Worm (Caenorhabditis elegans) whole organism, young adult: ENCODE measurements around the gene rab-18.

Source experiments
- B0261.1 ChIP-seq: sonication (generic microtip); optimal IDR thresholded peaks from 2 replicates; lab custom pipeline; 2016; ENCODE audit warnings: mild to moderate bottlenecking, missing genetic modification characterization, moderate library complexity, missing compliant biosample characterization
- C17E4.6 ChIP-seq: fragments of 200-800 bp; sonication (Bioruptor generic); IDR thresholded peaks from 2 replicates; pipeline ENCODE4 v1.3.6; 2022; ENCODE audit warnings: missing genetic modification reagents, missing genetic modification characterization, missing compliant biosample characterization
- D2030.7 ChIP-seq: fragments of 200-800 bp; sonication (Bioruptor generic); IDR thresholded peaks from 2 replicates; pipeline ENCODE4 v1.3.6; 2022; ENCODE audit warnings: missing genetic modification reagents, missing genetic modification characterization, missing compliant biosample characterization
- F10E7.11 ChIP-seq: sonication (generic microtip); optimal IDR thresholded peaks from 2 replicates; lab custom pipeline; 2017; ENCODE audit warnings: mild to moderate bottlenecking, missing genetic modification characterization, moderate library complexity, missing compliant biosample characterization
- F33H1.4 ChIP-seq: fragments of 200-800 bp; sonication (Bioruptor generic); IDR thresholded peaks from 2 replicates; pipeline ENCODE4 v1.3.6; 2022; ENCODE audit warnings: missing genetic modification reagents, missing genetic modification characterization, missing compliant biosample characterization
- F37B4.10 ChIP-seq: fragments of 200-800 bp; sonication (Bioruptor generic); IDR thresholded peaks from 2 replicates; pipeline ENCODE4 v1.3.6; 2022; ENCODE audit warnings: missing genetic modification characterization, missing compliant biosample characterization
- F39B2.1 ChIP-seq: fragments of 200-800 bp; sonication (Bioruptor generic); IDR thresholded peaks from 2 replicates; pipeline ENCODE4 v1.3.6; 2022; ENCODE audit warnings: missing genetic modification reagents, missing genetic modification characterization, missing compliant biosample characterization
- F52B5.7 ChIP-seq: sonication (generic microtip); optimal IDR thresholded peaks from 2 replicates; lab custom pipeline; 2016; ENCODE audit warnings: mild to moderate bottlenecking, missing genetic modification characterization, missing compliant biosample characterization
- F55B11.4 ChIP-seq: sonication (generic microtip); optimal IDR thresholded peaks from 2 replicates; lab custom pipeline; 2016; ENCODE audit warnings: missing compliant biosample characterization, missing genetic modification characterization, borderline replicate concordance; ENCODE audit not compliant: insufficient read depth
- K11D2.4 ChIP-seq: fragments of 200-800 bp; sonication (Bioruptor generic); IDR thresholded peaks from 2 replicates; pipeline ENCODE4 v1.3.6; 2022; ENCODE audit warnings: missing genetic modification reagents, missing genetic modification characterization, missing compliant biosample characterization
- T07F8.4 ChIP-seq: sonication (generic microtip); optimal IDR thresholded peaks from 2 replicates; lab custom pipeline; 2016; ENCODE audit warnings: mild to moderate bottlenecking, missing genetic modification characterization, moderate library complexity, missing compliant biosample characterization
- T26A5.8 ChIP-seq: sonication (generic microtip); optimal IDR thresholded peaks from 2 replicates; lab custom pipeline; 2016; ENCODE audit warnings: missing genetic modification characterization, missing compliant biosample characterization
- Y79H2A.3 ChIP-seq: fragments of 200-800 bp; sonication (Bioruptor generic); conservative IDR thresholded peaks from 2 replicates; pipeline ENCODE4 v1.3.6; 2022; ENCODE audit warnings: missing genetic modification reagents, missing genetic modification characterization, missing compliant biosample characterization
- Y95B8A.8 ChIP-seq: fragments of 200-800 bp; sonication (Bioruptor generic); IDR thresholded peaks from 2 replicates; pipeline ENCODE4 v1.3.6; 2022; ENCODE audit warnings: missing genetic modification reagents, missing genetic modification characterization, missing compliant biosample characterization
- akir-1 ChIP-seq: fragments of 200-800 bp; sonication (Bioruptor generic); optimal IDR thresholded peaks from 2 replicates; lab custom pipeline; 2018; ENCODE audit warnings: mild to moderate bottlenecking, missing genetic modification characterization, moderate library complexity, missing compliant biosample characterization
- aptf-3 ChIP-seq: fragments of 200-800 bp; sonication (Bioruptor generic); IDR thresholded peaks from 2 replicates; pipeline ENCODE4 v1.3.6; 2022; ENCODE audit warnings: missing genetic modification characterization, missing compliant biosample characterization
- atf-7 ChIP-seq: sonication (generic microtip); optimal IDR thresholded peaks from 2 replicates; lab custom pipeline; 2017; ENCODE audit warnings: mild to moderate bottlenecking, missing genetic modification characterization, missing compliant biosample characterization
- attf-6 ChIP-seq: fragments of 200-800 bp; sonication (Bioruptor generic); IDR thresholded peaks from 2 replicates; pipeline ENCODE4 v1.3.6; 2022; ENCODE audit warnings: missing genetic modification reagents, missing genetic modification characterization, missing compliant biosample characterization
- bed-1 ChIP-seq: fragments of 200-800 bp; sonication (Bioruptor generic); IDR thresholded peaks from 2 replicates; pipeline ENCODE4 v1.3.6; 2022; ENCODE audit warnings: missing genetic modification reagents, missing genetic modification characterization, missing compliant biosample characterization
- cebp-1 ChIP-seq, 2 experiments: fragments of 200-800 bp in 1 of 2; sonication (Bioruptor generic) in 1 of 2; sonication (generic microtip) in 1 of 2; IDR thresholded peaks in 1 of 2; optimal IDR thresholded peaks in 1 of 2; 2 replicates each; pipeline versions ENCODE4 v1.3.6 to Lab custom; 2017 to 2022; ENCODE audit warnings: missing compliant biosample characterization in 2 of 2, missing genetic modification characterization in 2 of 2, mild to moderate bottlenecking in 1 of 2, missing genetic modification reagents in 1 of 2, moderate library complexity in 1 of 2
- cebp-2 ChIP-seq: fragments of 200-800 bp; sonication (Bioruptor generic); IDR thresholded peaks from 2 replicates; pipeline ENCODE4 v1.3.6; 2022; ENCODE audit warnings: missing genetic modification characterization, missing compliant biosample characterization
- ceh-100 ChIP-seq: fragments of 200-800 bp; sonication (Bioruptor generic); IDR thresholded peaks from 2 replicates; pipeline ENCODE4 v1.3.6; 2022; ENCODE audit warnings: missing genetic modification reagents, missing genetic modification characterization, missing compliant biosample characterization
- ceh-40 ChIP-seq: fragments of 200-800 bp; sonication (Bioruptor generic); IDR thresholded peaks from 2 replicates; pipeline ENCODE4 v1.3.6; 2022; ENCODE audit warnings: missing genetic modification characterization, missing compliant biosample characterization
- ceh-79 ChIP-seq: sonication (generic microtip); optimal IDR thresholded peaks from 2 replicates; lab custom pipeline; 2017; ENCODE audit warnings: mild to moderate bottlenecking, missing genetic modification characterization, missing compliant biosample characterization
- dpff-1 ChIP-seq: sonication (generic microtip); optimal IDR thresholded peaks from 2 replicates; lab custom pipeline; 2017; ENCODE audit warnings: mild to moderate bottlenecking, missing genetic modification characterization, missing compliant biosample characterization
- dpl-1 ChIP-seq: fragments of 150-350 bp; optimal IDR thresholded peaks from 2 replicates; lab custom pipeline; 2014; ENCODE audit warnings: missing biosample characterization, missing genetic modification reagents, missing genetic modification characterization
- egl-44 ChIP-seq: fragments of 200-800 bp; sonication (Bioruptor generic); IDR thresholded peaks from 2 replicates; pipeline ENCODE4 v1.3.6; 2022; ENCODE audit warnings: missing genetic modification reagents, missing genetic modification characterization, missing compliant biosample characterization
- ets-4 ChIP-seq: fragments of 200-800 bp; sonication (Bioruptor generic); optimal IDR thresholded peaks from 2 replicates; lab custom pipeline; 2018; ENCODE audit warnings: mild to moderate bottlenecking, missing genetic modification characterization, missing compliant biosample characterization
- fkh-3 ChIP-seq: sonication (generic microtip); optimal IDR thresholded peaks from 2 replicates; lab custom pipeline; 2016; ENCODE audit warnings: mild to moderate bottlenecking, missing genetic modification characterization, missing compliant biosample characterization
- him-1 ChIP-seq: sonication (generic microtip); optimal IDR thresholded peaks from 2 replicates; lab custom pipeline; 2016; ENCODE audit warnings: missing genotype, missing genetic modification reagents, missing genetic modification characterization, missing compliant biosample characterization
- hmg-1.2 ChIP-seq: fragments of 200-800 bp; sonication (Bioruptor generic); IDR thresholded peaks from 2 replicates; pipeline ENCODE4 v1.3.6; 2022; ENCODE audit warnings: missing genetic modification reagents, missing genetic modification characterization, missing compliant biosample characterization
- lin-26 ChIP-seq: fragments of 200-800 bp; sonication (Bioruptor generic); IDR thresholded peaks from 2 replicates; pipeline ENCODE4 v1.3.6; 2022; ENCODE audit warnings: missing genetic modification reagents, missing genetic modification characterization, missing compliant biosample characterization
- lir-1 ChIP-seq: fragments of 200-800 bp; sonication (Bioruptor generic); conservative IDR thresholded peaks from 2 replicates; pipeline ENCODE4 v1.3.6; 2022; ENCODE audit warnings: missing genetic modification reagents, missing genetic modification characterization, missing compliant biosample characterization
- lsl-1 ChIP-seq: fragments of 200-800 bp; sonication (Bioruptor generic); optimal IDR thresholded peaks from 2 replicates; lab custom pipeline; 2018; ENCODE audit warnings: mild to moderate bottlenecking, missing genetic modification characterization, moderate library complexity, missing compliant biosample characterization
- madf-3 ChIP-seq: fragments of 200-800 bp; sonication (Bioruptor generic); IDR thresholded peaks from 2 replicates; pipeline ENCODE4 v1.3.6; 2022; ENCODE audit warnings: missing genetic modification reagents, missing genetic modification characterization, missing compliant biosample characterization
- madf-6 ChIP-seq: fragments of 200-800 bp; sonication (Bioruptor generic); IDR thresholded peaks from 2 replicates; pipeline ENCODE4 v1.3.6; 2022; ENCODE audit warnings: missing genetic modification reagents, missing genetic modification characterization, missing compliant biosample characterization
- madf-8 ChIP-seq: fragments of 200-800 bp; sonication (Bioruptor generic); conservative IDR thresholded peaks from 2 replicates; pipeline ENCODE4 v1.3.6; 2022; ENCODE audit warnings: missing genetic modification reagents, missing genetic modification characterization, missing compliant biosample characterization
- mel-28 ChIP-seq: sonication (generic microtip); optimal IDR thresholded peaks from 2 replicates; lab custom pipeline; 2016; ENCODE audit warnings: borderline replicate concordance, mild to moderate bottlenecking, missing genetic modification characterization, missing compliant biosample characterization
- mes-4 ChIP-seq: sonication (generic microtip); optimal IDR thresholded peaks from 2 replicates; lab custom pipeline; 2016; ENCODE audit warnings: missing genotype, missing genetic modification characterization, missing compliant biosample characterization
- nfya-2 ChIP-seq: fragments of 200-800 bp; sonication (Bioruptor generic); IDR thresholded peaks from 2 replicates; pipeline ENCODE4 v1.3.6; 2022; ENCODE audit warnings: missing genetic modification reagents, missing genetic modification characterization, missing compliant biosample characterization
- nhr-90 ChIP-seq: sonication (generic microtip); optimal IDR thresholded peaks from 2 replicates; lab custom pipeline; 2016; ENCODE audit warnings: missing genotype, mild to moderate bottlenecking, missing genetic modification characterization, missing compliant biosample characterization
- pha-4 ChIP-seq: fragments of 150-350 bp; sonication (generic microtip); optimal IDR thresholded peaks from 2 replicates; lab custom pipeline; 2014; ENCODE audit warnings: missing biosample characterization, missing genetic modification reagents, missing genetic modification characterization
- sdz-38 ChIP-seq: sonication (generic microtip); optimal IDR thresholded peaks from 2 replicates; lab custom pipeline; 2016; ENCODE audit warnings: missing genotype, missing genetic modification characterization, missing compliant biosample characterization
- tbp1 ChIP-seq: fragments of 200-800 bp; sonication (Bioruptor generic); optimal IDR thresholded peaks from 2 replicates; lab custom pipeline; 2018; ENCODE audit warnings: mild to moderate bottlenecking, missing genetic modification characterization, missing compliant biosample characterization
- tlf-1 ChIP-seq: fragments of 200-800 bp; sonication (Bioruptor generic); optimal IDR thresholded peaks from 2 replicates; lab custom pipeline; 2018; ENCODE audit warnings: mild to moderate bottlenecking, missing genetic modification characterization, missing compliant biosample characterization
- unc-62 ChIP-seq: fragments of 150-350 bp; optimal IDR thresholded peaks from 2 replicates; lab custom pipeline; 2014; ENCODE audit warnings: missing biosample characterization, missing genetic modification reagents, missing genetic modification characterization
- zim-3 ChIP-seq: sonication (generic microtip); optimal IDR thresholded peaks from 2 replicates; lab custom pipeline; 2017; ENCODE audit warnings: mild to moderate bottlenecking, missing genetic modification characterization, moderate library complexity, missing compliant biosample characterization
- ztf-22 ChIP-seq: fragments of 200-800 bp; sonication (Bioruptor generic); optimal IDR thresholded peaks from 2 replicates; lab custom pipeline; 2018; ENCODE audit warnings: mild to moderate bottlenecking, missing genetic modification characterization, moderate library complexity, missing compliant biosample characterization
- ztf-26 ChIP-seq: sonication (generic microtip); optimal IDR thresholded peaks from 2 replicates; lab custom pipeline; 2017; ENCODE audit warnings: missing genetic modification characterization, missing compliant biosample characterization
- ztf-6 ChIP-seq: fragments of 200-800 bp; sonication (Bioruptor generic); IDR thresholded peaks from 2 replicates; pipeline ENCODE4 v1.3.6; 2022; ENCODE audit warnings: missing genetic modification reagents, missing genetic modification characterization, missing compliant biosample characterization

rab-18 gene

DNA sequence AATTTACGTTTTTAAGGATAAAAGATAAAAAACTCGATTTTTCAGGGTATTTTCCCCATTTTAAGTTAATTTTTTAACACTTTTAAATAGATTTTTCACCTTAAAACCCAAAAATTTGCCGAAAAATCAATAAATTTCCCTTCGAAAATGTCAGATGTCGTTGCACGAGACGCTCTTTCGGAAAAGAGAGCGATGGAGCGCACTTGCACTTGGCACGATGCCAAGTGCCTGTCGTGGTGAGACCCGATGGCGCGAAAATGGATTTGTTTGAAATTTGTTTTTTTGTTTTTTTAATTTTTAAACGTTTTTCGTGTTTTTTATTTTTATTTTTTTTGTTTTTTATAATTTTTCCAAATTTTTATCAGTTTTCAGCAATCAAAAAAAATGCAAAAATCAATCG is at the start of gene rab-18, which contains the start of gene kbp-4:
rab-18 (minus strand) TSS at position 240 of the 400 bp plus-strand sequence.
kbp-4 (plus strand) TSS at position 366 of the 400 bp plus-strand sequence.
- TF ChIP-seq ztf-6 = 0 out of 2 replicates have a peak, but pooled peaks have one; percentile 48
- TF ChIP-seq T07F8.4 = no peak
- no peak for TF ChIP-seq sdz-38 (tag; lab: Kevin White, UChicago)
- peak; percentile 65 for TF ChIP-seq ztf-26
- TF ChIP-seq madf-8 (GFP tag; lab: Robert Waterston, UW) = peak; percentile 76
- TF ChIP-seq akir-1 = no peak
- 0 out of 2 replicates have a peak, but pooled peaks have one; percentile 33 for TF ChIP-seq cebp-1 (GFP tag; IDR thresholded peaks at IDR 0.05; lab: Robert Waterston, UW)
- TF ChIP-seq cebp-1 (tag; optimal IDR thresholded peaks at IDR 0.05; lab: Kevin White, UChicago) = peak; percentile 87
- no peak for TF ChIP-seq lin-26
- TF ChIP-seq nhr-90 (tag; lab: Kevin White, UChicago) = peak; percentile 13
- no peak for TF ChIP-seq T26A5.8
- TF ChIP-seq mel-28 (tag; lab: Kevin White, UChicago) = no peak
- TF ChIP-seq F39B2.1 = no peak
- TF ChIP-seq attf-6 = no peak
- TF ChIP-seq ceh-100 = peak; percentile 65
- no peak for TF ChIP-seq unc-62 (GFP tag; lab: Kevin White, UChicago)
- TF ChIP-seq him-1 = no peak
- TF ChIP-seq F55B11.4 (tag; lab: Kevin White, UChicago) = no peak
- TF ChIP-seq Y95B8A.8 (GFP tag; lab: Robert Waterston, UW) = peak; percentile 97
- TF ChIP-seq atf-7 (tag; lab: Kevin White, UChicago) = peak; percentile 63
- no peak for TF ChIP-seq F37B4.10 (GFP tag; lab: Robert Waterston, UW)
- TF ChIP-seq tlf-1 (GFP tag; lab: Kevin White, UChicago) = peak; percentile 93
- no peak for TF ChIP-seq F52B5.7 (tag; lab: Kevin White, UChicago)
- no peak for TF ChIP-seq fkh-3 (tag; lab: Kevin White, UChicago)
- peak; percentile 85; the same call in 1 of the 2 replicates for TF ChIP-seq C17E4.6 (GFP tag; lab: Robert Waterston, UW)
- TF ChIP-seq lsl-1 (GFP tag; lab: Kevin White, UChicago) = peak; percentile 78
- peak; percentile 71 for TF ChIP-seq hmg-1.2 (GFP tag; lab: Robert Waterston, UW)
- TF ChIP-seq ets-4 = no peak
- TF ChIP-seq F33H1.4 = peak; percentile 99
- no peak for TF ChIP-seq cebp-2 (GFP tag; lab: Robert Waterston, UW)
- TF ChIP-seq madf-6 (GFP tag; lab: Robert Waterston, UW) = peak; percentile 94
- peak; percentile 88 for TF ChIP-seq madf-3 (GFP tag; lab: Robert Waterston, UW)
- TF ChIP-seq ceh-40 (GFP tag; lab: Robert Waterston, UW) = no peak
- peak; percentile 87 for TF ChIP-seq K11D2.4 (GFP tag; lab: Robert Waterston, UW)
- no peak for TF ChIP-seq zim-3 (tag; lab: Kevin White, UChicago)
- TF ChIP-seq ceh-79 = no peak
- peak; percentile 87 for TF ChIP-seq lir-1 (GFP tag; lab: Robert Waterston, UW)
- peak; percentile 98 for TF ChIP-seq pha-4 (tag; lab: Kevin White, UChicago)
- TF ChIP-seq dpl-1 (GFP tag; lab: Kevin White, UChicago) = peak; percentile 94
- no peak for TF ChIP-seq bed-1 (GFP tag; lab: Robert Waterston, UW)
- TF ChIP-seq tbp1 (GFP tag; lab: Kevin White, UChicago) = peak; percentile 74
- peak; percentile 58; the same call in 1 of the 2 replicates for TF ChIP-seq Y79H2A.3
- TF ChIP-seq aptf-3 (GFP tag; lab: Robert Waterston, UW) = no peak
- TF ChIP-seq D2030.7 (GFP tag; lab: Robert Waterston, UW) = peak; percentile 93
- TF ChIP-seq mes-4 (tag; lab: Kevin White, UChicago) = no peak
- TF ChIP-seq B0261.1 (tag; lab: Kevin White, UChicago) = no peak
- TF ChIP-seq ztf-22 = no peak
- TF ChIP-seq nfya-2 (GFP tag; lab: Robert Waterston, UW) = no peak
- TF ChIP-seq dpff-1 (tag; lab: Kevin White, UChicago) = no peak
- TF ChIP-seq egl-44 (GFP tag; lab: Robert Waterston, UW) = peak; percentile 69; the same call in 1 of the 2 replicates
- TF ChIP-seq F10E7.11 (tag; lab: Kevin White, UChicago) = no peak
